Fruit fly (Drosophila melanogaster) whole organism, wandering third instar larva: ENCODE measurements around the gene CG46467.

Experiments
- Abd-B ChIP-seq: fragments of >200 bp; optimal IDR thresholded peaks from 2 replicates; lab custom pipeline; 2017; ENCODE audit warnings: missing biosample characterization, missing genetic modification characterization
- CG32264 ChIP-seq: fragments of 200-800 bp; sonication (Bioruptor generic); optimal IDR thresholded peaks from 2 replicates; lab custom pipeline; 2016; ENCODE audit warnings: missing biosample characterization, missing genetic modification characterization
- CG9705 ChIP-seq: fragments of 200-800 bp; sonication (Bioruptor generic); optimal IDR thresholded peaks from 2 replicates; lab custom pipeline; 2018; ENCODE audit warnings: missing biosample characterization, mild to moderate bottlenecking, missing genetic modification characterization
- Dfd ChIP-seq: fragments of >200 bp; optimal IDR thresholded peaks from 2 replicates; lab custom pipeline; 2017; ENCODE audit warnings: missing biosample characterization, missing genetic modification characterization
- Dif ChIP-seq: fragments of 200-275, 200-300 bp; sonication (Bioruptor generic); optimal IDR thresholded peaks from 2 replicates; lab custom pipeline; 2018; ENCODE audit warnings: missing biosample characterization, missing genetic modification characterization; ENCODE audit not compliant: partially characterized antibody
- Hnf4 ChIP-seq: fragments of 200-800 bp; sonication (Bioruptor generic); optimal IDR thresholded peaks from 2 replicates; lab custom pipeline; 2016; ENCODE audit warnings: missing biosample characterization, mild to moderate bottlenecking, missing genetic modification characterization
- Hr83 ChIP-seq: fragments of 200-300 bp; sonication (Bioruptor generic); optimal IDR thresholded peaks from 2 replicates; lab custom pipeline; 2016; ENCODE audit warnings: missing biosample characterization, mild to moderate bottlenecking, missing genetic modification characterization, moderate library complexity; ENCODE audit not compliant: poor library complexity, severe bottlenecking
- Jra ChIP-seq: sonication (Bioruptor generic); optimal IDR thresholded peaks from 2 replicates; lab custom pipeline; 2016; ENCODE audit warnings: missing biosample characterization, missing genetic modification characterization
- OdsH ChIP-seq: fragments of 200-800 bp; sonication (Bioruptor generic); optimal IDR thresholded peaks from 2 replicates; lab custom pipeline; 2016; ENCODE audit warnings: missing biosample characterization, mild to moderate bottlenecking, missing genetic modification characterization
- Rel ChIP-seq, 2 experiments: fragments of 200-800 bp; sonication (Bioruptor generic) in 1 of 2; optimal IDR thresholded peaks; 2 replicates in 1 of 2; 3 replicates in 1 of 2; lab custom pipeline; 2016 to 2019; ENCODE audit warnings: mild to moderate bottlenecking in 2 of 2, missing biosample characterization in 2 of 2, missing genetic modification characterization in 2 of 2, moderate library complexity in 1 of 2
- Sp1 ChIP-seq: fragments of 200-800 bp; sonication (Bioruptor generic); optimal IDR thresholded peaks from 3 replicates; lab custom pipeline; 2019; ENCODE audit warnings: missing biosample characterization, mild to moderate bottlenecking, missing genetic modification characterization, moderate library complexity
- Vsx2 ChIP-seq: fragments of 200-300, 225-300 bp; sonication (Bioruptor generic); optimal IDR thresholded peaks from 2 replicates; lab custom pipeline; 2018; ENCODE audit warnings: missing biosample characterization, missing genetic modification characterization; ENCODE audit not compliant: partially characterized antibody
- br ChIP-seq: fragments of 200-800 bp; sonication (Bioruptor generic); optimal IDR thresholded peaks from 2 replicates; lab custom pipeline; 2016; ENCODE audit warnings: missing biosample characterization, missing genetic modification characterization
- brk ChIP-seq: fragments of 200-800 bp; sonication (Bioruptor generic); optimal IDR thresholded peaks from 2 replicates; lab custom pipeline; 2016; ENCODE audit warnings: missing biosample characterization, mild to moderate bottlenecking, missing genetic modification characterization
- dl ChIP-seq, 2 experiments: fragments of 175-275, 200-275 bp in 1 of 2; fragments of 200-275 bp in 1 of 2; sonication (Bioruptor generic); optimal IDR thresholded peaks; lab custom pipeline; 2018; ENCODE audit warnings: mild to moderate bottlenecking in 2 of 2, missing biosample characterization in 2 of 2, missing genetic modification characterization in 2 of 2, moderate library complexity in 2 of 2; ENCODE audit not compliant: partially characterized antibody in 2 of 2, insufficient read depth in 1 of 2
- dsf ChIP-seq: sonication (Bioruptor generic); optimal IDR thresholded peaks from 2 replicates; lab custom pipeline; 2016; ENCODE audit warnings: missing biosample characterization, missing genetic modification characterization, borderline replicate concordance
- foxo ChIP-seq, 2 experiments: fragments of 200-800 bp; sonication (Bioruptor generic); optimal IDR thresholded peaks; 2 replicates in 1 of 2; 3 replicates in 1 of 2; lab custom pipeline; 2016 to 2017; ENCODE audit warnings: missing biosample characterization in 2 of 2, missing genetic modification characterization in 2 of 2
- fru ChIP-seq: fragments of 200-800 bp; sonication (Bioruptor generic); optimal IDR thresholded peaks from 3 replicates; lab custom pipeline; 2016; ENCODE audit warnings: missing biosample characterization, mild to moderate bottlenecking, missing genetic modification characterization
- jim ChIP-seq: fragments of 175-275, 200-325 bp; sonication (Bioruptor generic); optimal IDR thresholded peaks from 2 replicates; lab custom pipeline; 2016; ENCODE audit warnings: missing biosample characterization, mild to moderate bottlenecking, missing genetic modification characterization
- lola ChIP-seq: fragments of >200 bp; optimal IDR thresholded peaks from 2 replicates; lab custom pipeline; 2017; ENCODE audit warnings: missing biosample characterization, missing genetic modification characterization
- psq ChIP-seq: fragments of 200-800 bp; sonication (Bioruptor generic); optimal IDR thresholded peaks from 3 replicates; lab custom pipeline; 2017; ENCODE audit warnings: missing biosample characterization, mild to moderate bottlenecking, missing genetic modification characterization, moderate library complexity
- sage ChIP-seq: fragments of 200-800 bp; sonication (Bioruptor generic); optimal IDR thresholded peaks from 2 replicates; lab custom pipeline; 2016; ENCODE audit warnings: missing biosample characterization, mild to moderate bottlenecking, missing genetic modification characterization
- sv ChIP-seq: fragments of 200-800 bp; sonication (Bioruptor generic); optimal IDR thresholded peaks from 3 replicates; lab custom pipeline; 2016; ENCODE audit warnings: missing biosample characterization, missing genetic modification characterization
- tai ChIP-seq: sonication (Bioruptor generic); optimal IDR thresholded peaks from 2 replicates; lab custom pipeline; 2016; ENCODE audit warnings: missing biosample characterization, missing genetic modification characterization
- usp ChIP-seq: fragments of >200 bp; optimal IDR thresholded peaks from 2 replicates; lab custom pipeline; 2017; ENCODE audit warnings: missing biosample characterization, missing genetic modification characterization

The CG46467 gene

DNA sequence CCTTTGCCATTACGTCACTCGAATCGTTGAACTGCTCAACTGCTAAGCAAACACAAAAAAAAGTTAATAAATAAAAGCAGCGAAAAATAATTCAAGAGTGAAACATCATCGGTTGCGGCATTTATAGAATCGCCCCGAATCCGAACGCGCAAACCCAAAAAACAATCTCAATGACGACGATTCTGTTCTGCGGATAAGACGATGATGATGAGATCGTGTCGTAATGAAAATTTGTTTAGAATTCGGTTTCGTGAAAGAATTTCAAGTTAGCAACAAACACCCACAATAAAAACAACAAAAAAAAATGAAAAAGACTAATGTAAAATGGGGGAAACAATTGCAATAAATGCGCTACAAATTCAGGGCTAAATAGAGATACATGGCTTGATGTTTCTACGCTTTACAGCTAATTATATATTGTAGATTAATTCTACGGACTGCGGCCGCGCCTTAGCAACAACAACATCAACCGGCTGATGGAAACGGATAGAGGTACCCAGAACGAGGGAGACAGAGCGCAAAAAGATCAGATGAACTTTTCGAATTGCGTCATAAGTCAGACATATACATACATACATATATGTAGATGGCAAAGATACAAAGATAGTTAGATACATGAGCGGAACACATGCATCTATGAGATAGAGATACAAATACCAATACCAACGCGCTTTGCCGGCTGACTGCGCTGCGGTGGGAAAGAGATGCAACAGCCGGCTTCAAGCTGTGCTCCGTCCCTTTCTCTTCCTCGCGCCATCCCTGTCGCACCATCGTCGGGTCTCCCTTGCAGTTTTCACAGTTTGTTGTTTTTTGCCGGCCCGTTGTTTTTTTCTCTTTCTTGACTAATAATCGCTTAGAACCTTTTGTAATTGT, 2.9 kb downstream of the CG46467 start:
- TF ChIP-seq br (GFP tag; lab: Kevin White, UChicago): no peak
- TF ChIP-seq Vsx2 (GFP tag; lab: Kevin White, UChicago): no peak
- TF ChIP-seq Rel (GFP tag; optimal IDR thresholded peaks at IDR 0.05; lab: Kevin White, UChicago): no peak
- no peak for TF ChIP-seq Rel (tag; optimal IDR thresholded peaks at IDR 0.05; lab: Kevin White, UChicago)
- TF ChIP-seq Dif: no peak
- no peak for TF ChIP-seq Hnf4 (GFP tag; lab: Kevin White, UChicago)
- TF ChIP-seq fru (GFP tag; lab: Kevin White, UChicago): no peak
- TF ChIP-seq dsf (GFP tag; lab: Kevin White, UChicago): no peak
- TF ChIP-seq sage (GFP tag; lab: Kevin White, UChicago): no peak
- no peak for TF ChIP-seq foxo (GFP tag; optimal IDR thresholded peaks at IDR 0.05; lab: Kevin White, UChicago)
- TF ChIP-seq Abd-B: no peak

DNA sequence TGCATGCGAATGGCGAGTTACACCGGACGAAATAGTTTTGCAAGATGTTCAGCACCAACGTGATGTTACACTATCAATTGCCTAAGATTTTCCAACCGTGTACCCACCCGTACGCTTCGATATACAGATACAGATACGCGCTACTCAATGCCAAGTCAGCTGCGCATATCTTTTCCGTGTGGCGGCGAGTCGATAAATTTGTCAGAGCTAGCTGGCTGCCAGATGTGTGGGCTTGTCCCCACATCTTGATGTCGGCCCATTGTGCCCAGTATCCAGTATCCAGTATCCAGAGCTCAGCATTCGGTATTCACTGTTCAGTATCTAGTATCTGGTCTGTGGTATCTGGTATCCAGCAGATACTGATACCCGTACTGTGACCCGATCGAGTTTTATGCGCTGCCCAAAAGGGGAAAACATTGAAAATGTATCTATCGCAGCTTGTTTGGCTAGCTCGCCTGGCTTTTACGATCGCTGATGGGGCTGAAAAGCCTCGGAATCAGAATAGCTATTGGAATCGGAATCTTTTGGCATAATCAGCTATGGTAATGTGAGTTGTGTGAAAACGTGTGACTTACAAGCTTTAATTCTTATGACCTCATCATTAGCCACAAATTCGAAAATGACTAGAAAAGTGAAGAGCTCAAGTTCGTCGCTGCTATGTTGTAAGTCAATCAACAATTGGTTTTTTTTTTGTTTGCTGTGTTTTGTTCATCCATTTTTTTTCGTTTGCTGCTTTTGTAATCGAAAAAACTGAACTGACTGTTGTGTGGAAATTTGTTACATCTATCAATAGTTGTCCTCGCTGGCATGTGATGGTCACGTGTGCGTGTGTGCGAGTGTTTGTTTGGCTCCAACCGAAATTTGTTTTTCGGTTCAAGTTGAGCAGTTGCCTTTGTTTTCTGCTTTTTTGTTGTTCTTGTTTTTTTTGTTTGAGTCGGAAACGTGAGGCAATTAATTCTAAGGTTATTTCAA, 3.8 kb downstream of the CG46467 start:
- TF ChIP-seq jim (GFP tag; lab: Kevin White, UChicago) (no peak), Hr83 (GFP tag; lab: Kevin White, UChicago) (no peak), CG32264 (no peak), Hnf4 (GFP tag; lab: Kevin White, UChicago) (no peak), CG9705 (GFP tag; lab: Kevin White, UChicago) (no peak), fru (GFP tag; lab: Kevin White, UChicago) (no peak), Sp1 (no peak), usp (no peak)

DNA sequence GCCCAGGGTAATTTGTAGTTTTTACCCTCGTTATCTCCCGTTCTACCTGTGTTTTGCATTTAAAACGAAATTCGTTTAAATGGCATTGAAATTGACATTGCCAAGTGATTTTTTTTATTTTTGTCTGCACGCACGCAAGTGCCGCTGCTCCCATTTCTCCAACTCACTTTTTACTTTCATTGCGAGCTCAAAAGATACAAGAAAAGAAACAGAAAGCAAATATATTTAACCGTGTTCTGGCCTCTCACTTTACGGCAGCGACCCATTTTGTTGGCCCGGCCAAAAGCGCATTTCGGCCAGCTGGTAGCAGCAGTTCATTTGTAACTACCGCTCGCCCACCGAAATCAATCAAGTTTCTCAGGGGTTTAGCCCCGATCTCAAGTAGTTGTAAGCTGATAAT, 4.8 kb downstream of the CG46467 start:
- TF ChIP-seq Rel (GFP tag; optimal IDR thresholded peaks at IDR 0.05; lab: Kevin White, UChicago) (no peak), Rel (tag; optimal IDR thresholded peaks at IDR 0.05; lab: Kevin White, UChicago) (no peak), dl (GFP tag; optimal IDR thresholded peaks at IDR 0.05; lab: Kevin White, UChicago; ENCODE audit: insufficient read depth in 1 of 2, partially characterized antibody in 2 of 2) (no peak), brk (GFP tag; lab: Kevin White, UChicago) (no peak), Dfd (no peak), sv (GFP tag; lab: Kevin White, UChicago) (no peak), OdsH (GFP tag; lab: Kevin White, UChicago) (no peak), foxo (GFP tag; optimal IDR thresholded peaks at IDR 0.05; lab: Kevin White, UChicago) (no peak), dsf (GFP tag; lab: Kevin White, UChicago) (no peak), psq (GFP tag; lab: Kevin White, UChicago) (no peak), jim (GFP tag; lab: Kevin White, UChicago) (no peak), lola (GFP tag; lab: Kevin White, UChicago) (no peak), fru (GFP tag; lab: Kevin White, UChicago) (no peak), Jra (no peak)

DNA sequence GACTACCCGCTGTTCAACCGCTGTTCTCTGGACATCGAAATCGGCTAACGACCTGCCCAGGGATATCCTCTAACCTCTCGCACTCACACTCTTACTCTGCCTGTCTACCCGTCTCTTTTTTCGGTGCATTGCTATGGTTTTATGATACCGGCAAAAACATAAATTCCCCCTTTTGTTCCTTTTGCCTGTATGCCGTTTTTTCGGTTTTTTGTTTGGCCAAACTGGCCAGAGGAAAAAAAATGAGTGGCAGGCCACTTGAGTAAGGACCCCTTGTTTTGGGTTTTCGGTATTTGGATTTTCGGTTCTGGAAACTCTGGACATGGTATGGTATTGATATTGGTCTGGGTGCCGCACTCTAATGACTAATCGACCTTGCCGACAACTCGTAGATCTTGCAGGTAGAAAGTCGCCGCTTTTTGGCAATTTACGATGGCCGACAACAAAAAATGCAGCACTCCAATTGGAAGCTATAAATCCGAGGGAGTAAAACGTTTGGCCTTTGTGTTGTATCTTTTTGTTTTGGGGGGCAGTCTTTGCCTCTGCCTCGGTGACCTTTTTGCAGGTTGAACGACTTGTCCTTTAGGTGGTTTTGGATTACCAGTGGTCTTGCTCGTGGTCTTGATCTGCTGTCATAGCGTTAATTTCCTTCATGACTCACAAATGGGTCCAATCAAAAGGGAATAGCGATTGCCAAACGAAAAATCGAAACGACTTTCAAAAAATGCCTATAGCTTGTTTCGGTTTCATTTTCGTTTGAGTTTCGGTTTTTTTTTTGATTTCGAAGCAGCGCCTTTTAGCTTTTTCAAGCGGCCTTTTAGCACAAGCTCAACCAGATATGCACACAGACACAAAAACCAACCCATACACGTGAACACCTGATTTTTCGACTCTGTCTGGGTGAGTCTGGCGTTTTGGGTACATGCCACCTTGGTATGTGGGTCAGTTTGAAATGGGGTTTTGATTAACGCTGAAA, 5.7 kb downstream of the CG46467 start:
- no peak for TF ChIP-seq usp
- no peak for TF ChIP-seq sage (GFP tag; lab: Kevin White, UChicago)
- no peak for TF ChIP-seq tai (GFP tag; lab: Kevin White, UChicago)
- no peak for TF ChIP-seq sv (GFP tag; lab: Kevin White, UChicago)
- TF ChIP-seq psq (GFP tag; lab: Kevin White, UChicago): peak; percentile 26
- TF ChIP-seq brk (GFP tag; lab: Kevin White, UChicago): no peak
- TF ChIP-seq jim (GFP tag; lab: Kevin White, UChicago): no peak
- no peak for TF ChIP-seq Dif
- TF ChIP-seq Rel (GFP tag; optimal IDR thresholded peaks at IDR 0.05; lab: Kevin White, UChicago): no peak
- peak; percentile 5 for TF ChIP-seq Rel (tag; optimal IDR thresholded peaks at IDR 0.05; lab: Kevin White, UChicago)
